Worm (Caenorhabditis elegans) whole organism, L2 larva: ENCODE results near the gene C35B1.3.

Experiments
- C34F6.9 ChIP-seq: fragments of 150-350 bp; optimal IDR thresholded peaks from 2 replicates; lab custom pipeline; 2014; ENCODE audit warnings: missing biosample characterization, missing genetic modification characterization
- F13H6.1 ChIP-seq: sonication (generic microtip); optimal IDR thresholded peaks from 2 replicates; lab custom pipeline; 2016; ENCODE audit warnings: missing genetic modification characterization, missing compliant biosample characterization
- R02D3.7 ChIP-seq: fragments of 150-350 bp; optimal IDR thresholded peaks from 2 replicates; lab custom pipeline; 2014; ENCODE audit warnings: missing biosample characterization, missing genetic modification characterization
- Y55F3AM.14 ChIP-seq: fragments of 200-800 bp; sonication (Bioruptor generic); optimal IDR thresholded peaks from 2 replicates; lab custom pipeline; 2018; ENCODE audit warnings: mild to moderate bottlenecking, missing genetic modification characterization, missing compliant biosample characterization
- ZK546.5 ChIP-seq: sonication (generic microtip); optimal IDR thresholded peaks from 2 replicates; lab custom pipeline; 2017; ENCODE audit warnings: missing biosample characterization, missing genetic modification characterization
- alr-1 ChIP-seq: fragments of 150-350 bp; optimal IDR thresholded peaks from 2 replicates; lab custom pipeline; 2014; ENCODE audit warnings: missing biosample characterization, missing genetic modification characterization
- aly-2 ChIP-seq: fragments of 150-350 bp; optimal IDR thresholded peaks from 2 replicates; lab custom pipeline; 2014; ENCODE audit warnings: missing biosample characterization, missing genetic modification characterization
- ama-1 ChIP-seq: fragments of 150-350 bp; optimal IDR thresholded peaks from 2 replicates; lab custom pipeline; 2018; ENCODE audit warnings: inconsistent platforms
- blmp-1 ChIP-seq: sonication (generic microtip); optimal IDR thresholded peaks from 2 replicates; lab custom pipeline; 2017; ENCODE audit warnings: missing genetic modification characterization, mild to moderate bottlenecking, missing compliant biosample characterization, antibody characterized with exemption, moderate library complexity; ENCODE audit not compliant: insufficient read depth
- ceh-82 ChIP-seq: fragments of 150-350 bp; optimal IDR thresholded peaks from 2 replicates; lab custom pipeline; 2014; ENCODE audit warnings: missing biosample characterization, missing genetic modification characterization
- crh-2 ChIP-seq: sonication (generic microtip); optimal IDR thresholded peaks from 2 replicates; lab custom pipeline; 2017; ENCODE audit warnings: missing biosample characterization, missing genetic modification characterization
- dmd-4 ChIP-seq: sonication (generic microtip); optimal IDR thresholded peaks from 2 replicates; lab custom pipeline; 2017; ENCODE audit warnings: missing biosample characterization, missing genetic modification characterization
- elt-1 ChIP-seq: fragments of 150-350 bp; optimal IDR thresholded peaks from 2 replicates; lab custom pipeline; 2014; ENCODE audit warnings: missing biosample characterization, missing genetic modification characterization
- elt-3 ChIP-seq: sonication (generic microtip); optimal IDR thresholded peaks from 2 replicates; lab custom pipeline; 2017; ENCODE audit warnings: missing biosample characterization, missing genetic modification characterization
- fos-1 ChIP-seq: fragments of 150-350 bp; optimal IDR thresholded peaks from 2 replicates; lab custom pipeline; 2014; ENCODE audit warnings: missing biosample characterization, missing genetic modification characterization
- gmeb-1 ChIP-seq: fragments of 150-350 bp; optimal IDR thresholded peaks from 2 replicates; lab custom pipeline; 2014; ENCODE audit warnings: missing biosample characterization, missing genetic modification characterization
- lin-11 ChIP-seq: fragments of 150-350 bp; sonication (generic microtip); optimal IDR thresholded peaks from 2 replicates; lab custom pipeline; 2014; ENCODE audit warnings: missing biosample characterization, missing genetic modification characterization, inconsistent platforms, mixed read lengths
- lsy-2 ChIP-seq, 2 experiments: fragments of 150-350 bp in 1 of 2; sonication (generic microtip) in 1 of 2; optimal IDR thresholded peaks; 2 replicates each; lab custom pipeline; 2014 to 2017; ENCODE audit warnings: missing biosample characterization in 2 of 2, missing genetic modification characterization in 2 of 2
- mbf-1 ChIP-seq: sonication (generic microtip); optimal IDR thresholded peaks from 2 replicates; lab custom pipeline; 2017; ENCODE audit warnings: missing biosample characterization, missing genetic modification characterization
- mdl-1 ChIP-seq, 2 experiments: fragments of 150-350 bp in 1 of 2; sonication (generic microtip) in 1 of 2; optimal IDR thresholded peaks; 2 replicates each; lab custom pipeline; 2017; ENCODE audit warnings: missing biosample characterization in 2 of 2, missing genetic modification characterization in 2 of 2
- nhr-10 ChIP-seq: sonication (generic microtip); optimal IDR thresholded peaks from 2 replicates; lab custom pipeline; 2017; ENCODE audit warnings: missing biosample characterization, missing genetic modification characterization
- nhr-129 ChIP-seq: fragments of 150-350 bp; optimal IDR thresholded peaks from 2 replicates; lab custom pipeline; 2014; ENCODE audit warnings: missing biosample characterization, missing genetic modification characterization
- nhr-21 ChIP-seq: fragments of 150-350 bp; optimal IDR thresholded peaks from 2 replicates; lab custom pipeline; 2014; ENCODE audit warnings: missing biosample characterization, missing genetic modification characterization
- nhr-23 ChIP-seq: fragments of 150-350 bp; optimal IDR thresholded peaks from 2 replicates; lab custom pipeline; 2014; ENCODE audit warnings: missing biosample characterization, missing genetic modification reagents, missing genetic modification characterization
- nhr-6 ChIP-seq: fragments of 150-350 bp; optimal IDR thresholded peaks from 2 replicates; lab custom pipeline; 2014; ENCODE audit warnings: missing biosample characterization, missing genetic modification characterization
- nhr-77 ChIP-seq: fragments of 150-350 bp; optimal IDR thresholded peaks from 2 replicates; lab custom pipeline; 2014; ENCODE audit warnings: missing biosample characterization, missing genetic modification characterization
- peb-1 ChIP-seq: fragments of 150-350 bp; optimal IDR thresholded peaks from 2 replicates; lab custom pipeline; 2014; ENCODE audit warnings: missing biosample characterization, missing genetic modification characterization
- sma-9 ChIP-seq, 2 experiments: fragments of 150-350 bp in 1 of 2; sonication (generic microtip) in 1 of 2; optimal IDR thresholded peaks; 2 replicates each; lab custom pipeline; 2014 to 2016; ENCODE audit warnings: missing genetic modification characterization in 2 of 2, mild to moderate bottlenecking in 1 of 2, missing biosample characterization in 1 of 2, missing compliant biosample characterization in 1 of 2, missing genetic modification reagents in 1 of 2, moderate library complexity in 1 of 2
- unc-55 ChIP-seq: fragments of 150-350 bp; sonication (generic microtip); optimal IDR thresholded peaks from 3 replicates; lab custom pipeline; 2014; ENCODE audit warnings: missing biosample characterization, missing genetic modification reagents, missing genetic modification characterization
- zag-1 ChIP-seq: fragments of 150-350 bp; optimal IDR thresholded peaks from 2 replicates; lab custom pipeline; 2014; ENCODE audit warnings: missing biosample characterization, missing genetic modification characterization
- ztf-1 ChIP-seq: fragments of 200-800 bp; sonication (Bioruptor generic); conservative IDR thresholded peaks from 2 replicates; pipeline ENCODE4 v1.3.6; 2022; ENCODE audit warnings: missing genetic modification characterization, missing compliant biosample characterization
- ztf-4 ChIP-seq: fragments of 150-350 bp; optimal IDR thresholded peaks from 2 replicates; lab custom pipeline; 2014; ENCODE audit warnings: missing biosample characterization, missing genetic modification characterization

Gene C35B1.3

ce11 chrIV:4094364-4094763, 13.4 kb downstream of the C35B1.3 start:
- TF ChIP-seq unc-55 (GFP tag; lab: Kevin White, UChicago) (peak; percentile 0), elt-1 (tag; lab: Kevin White, UChicago) (no peak)

ce11 chrIV:4096940-4097339, 16.0 kb downstream of the C35B1.3 start:
- TF ChIP-seq mdl-1 (tag; optimal IDR thresholded peaks at IDR 0.05; lab: Kevin White, UChicago) (no peak), R02D3.7 (tag; lab: Kevin White, UChicago) (no peak), unc-55 (GFP tag; lab: Kevin White, UChicago) (no peak), zag-1 (tag; lab: Kevin White, UChicago) (no peak), nhr-129 (tag; lab: Kevin White, UChicago) (peak; percentile 26)

- TF ChIP-seq lsy-2 (tag; optimal IDR thresholded peaks at IDR 0.05; lab: Kevin White, UChicago) = peak in 1 of 2 experiments; percentile 13
- peak; percentile 10 for TF ChIP-seq nhr-129 (tag; lab: Kevin White, UChicago)
- TF ChIP-seq ztf-4 (tag; lab: Kevin White, UChicago) = no peak
Observed at ce11 chrIV:4099773-4100172, 18.8 kb downstream of the C35B1.3 start.

- TF ChIP-seq nhr-77 (no peak), blmp-1 (tag; lab: Kevin White, UChicago) (no peak), dmd-4 (tag; lab: Kevin White, UChicago) (no peak), sma-9 (GFP tag; optimal IDR thresholded peaks at IDR 0.05; lab: Kevin White, UChicago) (no peak), sma-9 (tag; optimal IDR thresholded peaks at IDR 0.05; lab: Kevin White, UChicago) (no peak), Y55F3AM.14 (GFP tag; lab: Kevin White, UChicago) (no peak), aly-2 (tag; lab: Kevin White, UChicago) (no peak), unc-55 (GFP tag; lab: Kevin White, UChicago) (no peak), nhr-129 (tag; lab: Kevin White, UChicago) (no peak), ztf-4 (tag; lab: Kevin White, UChicago) (no peak), nhr-23 (tag; lab: Kevin White, UChicago) (no peak), nhr-21 (no peak), ztf-1 (GFP tag; lab: Robert Waterston, UW) (no peak), zag-1 (tag; lab: Kevin White, UChicago) (no peak), fos-1 (tag; lab: Kevin White, UChicago) (no peak), C34F6.9 (tag; lab: Kevin White, UChicago) (no peak), elt-1 (tag; lab: Kevin White, UChicago) (no peak), ceh-82 (no peak), ama-1 (lab: Kevin White, UChicago) (no peak), peb-1 (tag; lab: Kevin White, UChicago) (no peak)
Observed at ce11 chrIV:4102720-4103119, 21.8 kb downstream of the C35B1.3 start, which contains the start of gene ubc-1. ubc-1 (plus strand) TSS chrIV:4103020.

- TF ChIP-seq ztf-4 (tag; lab: Kevin White, UChicago) (no peak), C34F6.9 (tag; lab: Kevin White, UChicago) (no peak), lin-11 (tag; lab: Kevin White, UChicago) (no peak), alr-1 (tag; lab: Kevin White, UChicago) (no peak), blmp-1 (tag; lab: Kevin White, UChicago) (no peak), gmeb-1 (tag; lab: Kevin White, UChicago) (no peak), nhr-6 (tag; lab: Kevin White, UChicago) (no peak), F13H6.1 (tag; lab: Kevin White, UChicago) (no peak), nhr-129 (tag; lab: Kevin White, UChicago) (no peak), nhr-10 (tag; lab: Kevin White, UChicago) (no peak), crh-2 (tag; lab: Kevin White, UChicago) (no peak), elt-3 (tag; lab: Kevin White, UChicago) (no peak), zag-1 (tag; lab: Kevin White, UChicago) (no peak), unc-55 (GFP tag; lab: Kevin White, UChicago) (no peak), ama-1 (lab: Kevin White, UChicago) (no peak), mbf-1 (no peak), ZK546.5 (no peak), nhr-21 (no peak)
- TF ChIP-seq, all 48 proteins: peak for 0
Observed at ce11 chrIV:4108767-4109166, 27.8 kb downstream of the C35B1.3 start, which contains the start of gene C35B1.7. C35B1.7 (plus strand) TSS chrIV:4109067.
